Worm (Caenorhabditis elegans): ENCODE results near the gene C06H5.8.

- TF ChIP-seq W03F9.2 (tag; optimal IDR thresholded peaks at IDR 0.05) (no peak), dao-5 (tag; optimal IDR thresholded peaks at IDR 0.05) (no peak)
These were observed 47.9 kb downstream of the C06H5.8 start, which contains the start of gene gck-3 for ce11 chrV:17966747-17967146.
